Fruit fly (Drosophila melanogaster): ENCODE measurements around the gene Nubp2.

Gene Nubp2

DNA sequence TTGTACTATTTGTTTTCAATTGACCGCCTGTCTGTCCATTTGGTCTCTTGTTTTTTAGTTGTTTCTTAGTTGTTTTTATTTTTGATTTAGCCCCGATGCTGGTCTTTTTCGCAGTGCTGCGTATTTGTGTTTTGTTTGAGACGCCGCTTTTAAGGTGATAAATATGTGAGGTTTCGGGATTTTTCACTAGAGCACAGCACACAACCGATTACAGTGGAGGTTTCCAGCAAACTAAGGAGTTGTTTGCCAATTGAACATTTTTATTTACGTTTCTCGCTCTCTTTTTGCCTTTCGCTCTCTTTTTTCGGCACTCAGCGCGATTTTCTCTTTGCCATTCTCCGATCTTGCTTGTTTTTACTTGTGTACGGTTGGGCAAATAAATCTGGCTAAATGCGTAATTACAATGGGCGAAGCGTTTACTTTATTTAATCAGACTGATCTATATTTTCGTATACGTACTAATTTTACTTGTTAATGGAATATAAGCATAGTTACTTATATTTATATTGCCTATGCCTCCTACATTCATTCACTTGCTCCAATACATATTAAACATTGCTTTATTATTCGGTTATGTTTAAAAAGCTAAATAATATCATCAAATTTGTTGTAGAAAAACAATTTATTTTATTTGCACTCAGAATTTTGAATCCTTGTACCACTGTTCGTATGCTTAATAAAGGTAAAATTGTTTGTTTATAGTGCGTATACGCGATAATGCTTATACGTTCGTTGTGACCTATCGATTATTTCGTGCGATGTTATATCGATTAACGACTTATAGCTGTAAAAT lies 14.0 kb downstream of the Nubp2 start, which contains the start of gene Rcd2 (continued):
- TF ChIP-seq B-H1 (GFP tag; IDR thresholded peaks at IDR 0.05): peak; percentile 60
- TF ChIP-seq CG17361 (GFP tag; IDR thresholded peaks at IDR 0.05): peak; percentile 90
- no peak; the same call in 1 of the 3 replicates for TF ChIP-seq CG14050 (GFP tag; IDR thresholded peaks at IDR 0.05)
- TF ChIP-seq CG10274 (GFP tag; optimal IDR thresholded peaks at IDR 0.05): peak; percentile 17
- peak; percentile 73 for TF ChIP-seq CG6813 (GFP tag; optimal IDR thresholded peaks at IDR 0.05)
- TF ChIP-seq CG4730 (GFP tag; IDR thresholded peaks at IDR 0.05): peak; percentile 50; the same call in 1 of the 2 replicates
- TF ChIP-seq dimm (GFP tag; IDR thresholded peaks at IDR 0.05): no peak
- peak; percentile 29 for TF ChIP-seq CG15479 (GFP tag; optimal IDR thresholded peaks at IDR 0.05)
- TF ChIP-seq ase (GFP tag; IDR thresholded peaks at IDR 0.05): peak; percentile 55; the same call in 1 of the 3 replicates
- no peak for TF ChIP-seq sc (optimal IDR thresholded peaks at IDR 0.05)
- no peak for TF ChIP-seq sc (GFP tag; optimal IDR thresholded peaks at IDR 0.05)
- TF ChIP-seq CG7987 (GFP tag; optimal IDR thresholded peaks at IDR 0.05): peak; percentile 63
- no peak for TF ChIP-seq tll (GFP tag; optimal IDR thresholded peaks at IDR 0.05)
- TF ChIP-seq esg (GFP tag; conservative IDR thresholded peaks at IDR 0.05): peak; percentile 60
- TF ChIP-seq Usf (GFP tag; optimal IDR thresholded peaks at IDR 0.05): no peak
- TF ChIP-seq Hr39 (optimal IDR thresholded peaks at IDR 0.05): no peak
- peak; percentile 85 for TF ChIP-seq salm (tag; optimal IDR thresholded peaks at IDR 0.05)
- no peak for TF ChIP-seq p53 (GFP tag; optimal IDR thresholded peaks at IDR 0.05)
- TF ChIP-seq CHES-1-like (GFP tag; optimal IDR thresholded peaks at IDR 0.05): peak; percentile 56
- no peak for TF ChIP-seq corto (GFP tag; optimal IDR thresholded peaks at IDR 0.05)
- peak; percentile 94; the same call in 1 of the 2 replicates for TF ChIP-seq amos (GFP tag; IDR thresholded peaks at IDR 0.05; ENCODE audit: partially characterized antibody)
- peak; percentile 50 for TF ChIP-seq CG1529 (GFP tag; optimal IDR thresholded peaks at IDR 0.05)
- no peak for TF ChIP-seq Sin3A (optimal IDR thresholded peaks at IDR 0.05)
- peak; percentile 62; the same call in 1 of the 2 replicates for TF ChIP-seq CG17328 (GFP tag; IDR thresholded peaks at IDR 0.05)
- no peak for TF ChIP-seq CG31388 (GFP tag; optimal IDR thresholded peaks at IDR 0.05)
- TF ChIP-seq oc (tag; optimal IDR thresholded peaks at IDR 0.05): peak; percentile 59
- peak; percentile 77 for TF ChIP-seq Xrp1 (GFP tag; IDR thresholded peaks at IDR 0.05)
- peak; percentile 90 for TF ChIP-seq hbn (GFP tag; IDR thresholded peaks at IDR 0.05; ENCODE audit: partially characterized antibody)
- no peak for TF ChIP-seq fd64A (GFP tag; optimal IDR thresholded peaks at IDR 0.05)
- TF ChIP-seq CG6689 (GFP tag; IDR thresholded peaks at IDR 0.05): peak; percentile 72
- TF ChIP-seq CG6254 (GFP tag; optimal IDR thresholded peaks at IDR 0.05): peak; percentile 60
- peak; percentile 43 for TF ChIP-seq CG11723 (GFP tag; optimal IDR thresholded peaks at IDR 0.05)
- TF ChIP-seq lola (GFP tag; optimal IDR thresholded peaks at IDR 0.05): peak in 1 of 3 experiments; percentile 17
- no peak for TF ChIP-seq Camta (GFP tag; optimal IDR thresholded peaks at IDR 0.05)
- peak; percentile 83 for TF ChIP-seq Fer2 (tag; optimal IDR thresholded peaks at IDR 0.05)
- TF ChIP-seq CG2120 (GFP tag; optimal IDR thresholded peaks at IDR 0.05): peak; percentile 91
- peak; percentile 93 for TF ChIP-seq Fer3 (tag; optimal IDR thresholded peaks at IDR 0.05)
- TF ChIP-seq stc (GFP tag; IDR thresholded peaks at IDR 0.05): peak; percentile 83
- TF ChIP-seq CG2875 (GFP tag; optimal IDR thresholded peaks at IDR 0.05): peak; percentile 46
- peak; percentile 74 for TF ChIP-seq inv (GFP tag; IDR thresholded peaks at IDR 0.05; ENCODE audit: partially characterized antibody)
- TF ChIP-seq ssp (GFP tag; IDR thresholded peaks at IDR 0.05): no peak
- TF ChIP-seq BEAF-32 (GFP tag; optimal IDR thresholded peaks at IDR 0.05): peak; percentile 83
- TF ChIP-seq CG8765 (GFP tag; IDR thresholded peaks at IDR 0.05): peak; percentile 32; the same call in 1 of the 2 replicates
- TF ChIP-seq CG6654 (GFP tag; optimal IDR thresholded peaks at IDR 0.05): peak; percentile 11
- TF ChIP-seq Deaf1 (tag; optimal IDR thresholded peaks at IDR 0.05): peak; percentile 72
- peak; percentile 38 for TF ChIP-seq az2 (GFP tag; optimal IDR thresholded peaks at IDR 0.05)
- peak; percentile 73 for TF ChIP-seq CG11696 (GFP tag; IDR thresholded peaks at IDR 0.05)
- peak; percentile 43 for TF ChIP-seq Sry-δ (GFP tag; optimal IDR thresholded peaks at IDR 0.05)
- no peak for TF ChIP-seq dan (GFP tag; IDR thresholded peaks at IDR 0.05)

Data from whole organism, embryonic.